Worm (Caenorhabditis elegans) whole organism, L2 larva: ENCODE data around the gene nspc-18.

Experiments used
- C34F6.9 ChIP-seq: fragments of 150-350 bp; optimal IDR thresholded peaks from 2 replicates; lab custom pipeline; 2014; ENCODE audit warnings: missing biosample characterization, missing genetic modification characterization
- F13H6.1 ChIP-seq: sonication (generic microtip); optimal IDR thresholded peaks from 2 replicates; lab custom pipeline; 2016; ENCODE audit warnings: missing genetic modification characterization, missing compliant biosample characterization
- R02D3.7 ChIP-seq: fragments of 150-350 bp; optimal IDR thresholded peaks from 2 replicates; lab custom pipeline; 2014; ENCODE audit warnings: missing biosample characterization, missing genetic modification characterization
- Y55F3AM.14 ChIP-seq: fragments of 200-800 bp; sonication (Bioruptor generic); optimal IDR thresholded peaks from 2 replicates; lab custom pipeline; 2018; ENCODE audit warnings: mild to moderate bottlenecking, missing genetic modification characterization, missing compliant biosample characterization
- ama-1 ChIP-seq: fragments of 150-350 bp; optimal IDR thresholded peaks from 2 replicates; lab custom pipeline; 2018; ENCODE audit warnings: inconsistent platforms
- blmp-1 ChIP-seq: sonication (generic microtip); optimal IDR thresholded peaks from 2 replicates; lab custom pipeline; 2017; ENCODE audit warnings: missing genetic modification characterization, mild to moderate bottlenecking, missing compliant biosample characterization, antibody characterized with exemption, moderate library complexity; ENCODE audit not compliant: insufficient read depth
- ceh-16 ChIP-seq: fragments of 150-350 bp; optimal IDR thresholded peaks from 2 replicates; lab custom pipeline; 2014; ENCODE audit warnings: missing biosample characterization, missing genetic modification characterization
- ceh-82 ChIP-seq: fragments of 150-350 bp; optimal IDR thresholded peaks from 2 replicates; lab custom pipeline; 2014; ENCODE audit warnings: missing biosample characterization, missing genetic modification characterization
- crh-2 ChIP-seq: sonication (generic microtip); optimal IDR thresholded peaks from 2 replicates; lab custom pipeline; 2017; ENCODE audit warnings: missing biosample characterization, missing genetic modification characterization
- dmd-4 ChIP-seq: sonication (generic microtip); optimal IDR thresholded peaks from 2 replicates; lab custom pipeline; 2017; ENCODE audit warnings: missing biosample characterization, missing genetic modification characterization
- egl-27 ChIP-seq: sonication (generic microtip); optimal IDR thresholded peaks from 3 replicates; lab custom pipeline; 2017; ENCODE audit warnings: missing biosample characterization, missing genetic modification reagents, missing genetic modification characterization
- elt-3 ChIP-seq: sonication (generic microtip); optimal IDR thresholded peaks from 2 replicates; lab custom pipeline; 2017; ENCODE audit warnings: missing biosample characterization, missing genetic modification characterization
- fos-1 ChIP-seq: fragments of 150-350 bp; optimal IDR thresholded peaks from 2 replicates; lab custom pipeline; 2014; ENCODE audit warnings: missing biosample characterization, missing genetic modification characterization
- gmeb-1 ChIP-seq: fragments of 150-350 bp; optimal IDR thresholded peaks from 2 replicates; lab custom pipeline; 2014; ENCODE audit warnings: missing biosample characterization, missing genetic modification characterization
- lin-11 ChIP-seq: fragments of 150-350 bp; sonication (generic microtip); optimal IDR thresholded peaks from 2 replicates; lab custom pipeline; 2014; ENCODE audit warnings: missing biosample characterization, missing genetic modification characterization, inconsistent platforms, mixed read lengths
- lin-13 ChIP-seq: fragments of 150-350 bp; optimal IDR thresholded peaks from 2 replicates; lab custom pipeline; 2014; ENCODE audit warnings: missing biosample characterization, missing genetic modification reagents, missing genetic modification characterization
- lin-39 ChIP-seq: fragments of 150-350 bp; optimal IDR thresholded peaks from 2 replicates; lab custom pipeline; 2014; ENCODE audit warnings: missing biosample characterization, missing genetic modification reagents, missing genetic modification characterization
- lsy-2 ChIP-seq, 2 experiments: fragments of 150-350 bp in 1 of 2; sonication (generic microtip) in 1 of 2; optimal IDR thresholded peaks; 2 replicates each; lab custom pipeline; 2014 to 2017; ENCODE audit warnings: missing biosample characterization in 2 of 2, missing genetic modification characterization in 2 of 2
- mab-5 ChIP-seq: fragments of 150-350 bp; optimal IDR thresholded peaks from 2 replicates; lab custom pipeline; 2014; ENCODE audit warnings: missing biosample characterization, missing genetic modification characterization
- mbf-1 ChIP-seq: sonication (generic microtip); optimal IDR thresholded peaks from 2 replicates; lab custom pipeline; 2017; ENCODE audit warnings: missing biosample characterization, missing genetic modification characterization
- mdl-1 ChIP-seq, 2 experiments: fragments of 150-350 bp in 1 of 2; sonication (generic microtip) in 1 of 2; optimal IDR thresholded peaks; 2 replicates each; lab custom pipeline; 2017; ENCODE audit warnings: missing biosample characterization in 2 of 2, missing genetic modification characterization in 2 of 2
- nhr-10 ChIP-seq: sonication (generic microtip); optimal IDR thresholded peaks from 2 replicates; lab custom pipeline; 2017; ENCODE audit warnings: missing biosample characterization, missing genetic modification characterization
- nhr-11 ChIP-seq: fragments of 150-350 bp; optimal IDR thresholded peaks from 2 replicates; lab custom pipeline; 2014; ENCODE audit warnings: missing biosample characterization, missing genetic modification characterization
- nhr-12 ChIP-seq: fragments of 150-350 bp; optimal IDR thresholded peaks from 2 replicates; lab custom pipeline; 2014; ENCODE audit warnings: missing biosample characterization, missing genetic modification characterization
- nhr-129 ChIP-seq: fragments of 150-350 bp; optimal IDR thresholded peaks from 2 replicates; lab custom pipeline; 2014; ENCODE audit warnings: missing biosample characterization, missing genetic modification characterization
- nhr-21 ChIP-seq: fragments of 150-350 bp; optimal IDR thresholded peaks from 2 replicates; lab custom pipeline; 2014; ENCODE audit warnings: missing biosample characterization, missing genetic modification characterization
- nhr-23 ChIP-seq: fragments of 150-350 bp; optimal IDR thresholded peaks from 2 replicates; lab custom pipeline; 2014; ENCODE audit warnings: missing biosample characterization, missing genetic modification reagents, missing genetic modification characterization
- nhr-237 ChIP-seq: fragments of 150-350 bp; optimal IDR thresholded peaks from 2 replicates; lab custom pipeline; 2014; ENCODE audit warnings: missing biosample characterization, missing genetic modification characterization
- nhr-25 ChIP-seq: fragments of 150-350 bp; sonication (generic microtip); optimal IDR thresholded peaks from 3 replicates; lab custom pipeline; 2014; ENCODE audit warnings: missing biosample characterization, missing genetic modification characterization
- nhr-6 ChIP-seq: fragments of 150-350 bp; optimal IDR thresholded peaks from 2 replicates; lab custom pipeline; 2014; ENCODE audit warnings: missing biosample characterization, missing genetic modification characterization
- nhr-77 ChIP-seq: fragments of 150-350 bp; optimal IDR thresholded peaks from 2 replicates; lab custom pipeline; 2014; ENCODE audit warnings: missing biosample characterization, missing genetic modification characterization
- sem-4 ChIP-seq: fragments of 150-350 bp; optimal IDR thresholded peaks from 2 replicates; lab custom pipeline; 2014; ENCODE audit warnings: missing biosample characterization, missing genetic modification reagents, missing genetic modification characterization
- skn-1 ChIP-seq: sonication (generic microtip); optimal IDR thresholded peaks from 2 replicates; lab custom pipeline; 2017; ENCODE audit warnings: missing biosample characterization, missing genetic modification characterization
- sma-3 ChIP-seq: sonication (generic microtip); optimal IDR thresholded peaks from 2 replicates; lab custom pipeline; 2016; ENCODE audit warnings: missing genetic modification reagents, missing genetic modification characterization, missing compliant biosample characterization
- sma-9 ChIP-seq, 2 experiments: fragments of 150-350 bp in 1 of 2; sonication (generic microtip) in 1 of 2; optimal IDR thresholded peaks; 2 replicates each; lab custom pipeline; 2014 to 2016; ENCODE audit warnings: missing genetic modification characterization in 2 of 2, mild to moderate bottlenecking in 1 of 2, missing biosample characterization in 1 of 2, missing compliant biosample characterization in 1 of 2, missing genetic modification reagents in 1 of 2, moderate library complexity in 1 of 2
- snpc-4 ChIP-seq: fragments of 150-350 bp; optimal IDR thresholded peaks from 2 replicates; lab custom pipeline; 2014; ENCODE audit warnings: missing biosample characterization, missing genetic modification characterization
- unc-55 ChIP-seq: fragments of 150-350 bp; sonication (generic microtip); optimal IDR thresholded peaks from 3 replicates; lab custom pipeline; 2014; ENCODE audit warnings: missing biosample characterization, missing genetic modification reagents, missing genetic modification characterization
- unc-62 ChIP-seq: fragments of 150-350 bp; optimal IDR thresholded peaks from 2 replicates; lab custom pipeline; 2014; ENCODE audit warnings: missing biosample characterization, missing genetic modification reagents, missing genetic modification characterization
- zag-1 ChIP-seq: fragments of 150-350 bp; optimal IDR thresholded peaks from 2 replicates; lab custom pipeline; 2014; ENCODE audit warnings: missing biosample characterization, missing genetic modification characterization
- ztf-1 ChIP-seq: fragments of 200-800 bp; sonication (Bioruptor generic); conservative IDR thresholded peaks from 2 replicates; pipeline ENCODE4 v1.3.6; 2022; ENCODE audit warnings: missing genetic modification characterization, missing compliant biosample characterization
- ztf-4 ChIP-seq: fragments of 150-350 bp; optimal IDR thresholded peaks from 2 replicates; lab custom pipeline; 2014; ENCODE audit warnings: missing biosample characterization, missing genetic modification characterization

Gene nspc-18

DNA sequence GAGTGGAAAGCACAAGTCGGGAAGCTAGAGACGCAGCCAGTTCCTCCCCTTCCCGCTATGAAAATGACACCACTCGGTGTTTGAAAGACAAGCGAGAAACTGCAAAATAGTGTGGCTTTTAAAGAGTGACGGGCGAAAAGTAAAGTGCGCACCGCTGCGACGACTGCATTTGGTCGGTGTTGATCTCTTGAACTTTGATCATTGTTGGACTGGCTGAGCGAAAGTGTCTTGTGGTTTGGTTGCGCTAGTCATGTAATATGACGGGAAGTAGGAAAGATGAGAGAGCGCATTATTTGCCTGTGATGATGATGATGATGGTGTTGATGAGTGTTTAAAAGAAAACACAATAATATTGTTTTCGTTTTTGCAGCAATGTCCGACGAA is 32.8 kb upstream of the nspc-18 start:
- TF ChIP-seq nhr-6 (peak; percentile 83), ama-1 (lab: Kevin White, UChicago) (peak; percentile 75), R02D3.7 (no peak), nhr-21 (tag; lab: Kevin White, UChicago) (peak; percentile 98), nhr-12 (tag; lab: Kevin White, UChicago) (no peak), sma-3 (GFP tag; lab: Kevin White, UChicago) (peak; percentile 92), Y55F3AM.14 (peak; percentile 81), lin-11 (tag; lab: Kevin White, UChicago) (peak; percentile 76), lin-39 (tag; lab: Kevin White, UChicago) (peak; percentile 67), elt-3 (tag; lab: Kevin White, UChicago) (no peak), nhr-77 (tag; lab: Kevin White, UChicago) (peak; percentile 24), nhr-129 (tag; lab: Kevin White, UChicago) (peak; percentile 95), snpc-4 (tag; lab: Kevin White, UChicago) (peak; percentile 80), ztf-4 (tag; lab: Kevin White, UChicago) (peak; percentile 88), blmp-1 (peak; percentile 97), C34F6.9 (tag; lab: Kevin White, UChicago) (peak; percentile 68), ztf-1 (GFP tag; lab: Robert Waterston, UW) (no peak), mbf-1 (no peak), zag-1 (peak; percentile 78), unc-55 (GFP tag; lab: Kevin White, UChicago) (peak; percentile 92), sem-4 (tag; lab: Kevin White, UChicago) (peak; percentile 93), skn-1 (tag; lab: Kevin White, UChicago) (no peak), mab-5 (peak; percentile 13), sma-9 (GFP tag; optimal IDR thresholded peaks at IDR 0.05; lab: Kevin White, UChicago) (peak; percentile 100), sma-9 (tag; optimal IDR thresholded peaks at IDR 0.05; lab: Kevin White, UChicago) (peak; percentile 90), ceh-82 (tag; lab: Kevin White, UChicago) (no peak), nhr-25 (tag; lab: Kevin White, UChicago) (peak; percentile 93), mdl-1 (tag; optimal IDR thresholded peaks at IDR 0.05; lab: Kevin White, UChicago) (peak; percentile 92 to 93), nhr-11 (tag; lab: Kevin White, UChicago) (no peak), ceh-16 (tag; lab: Kevin White, UChicago) (peak; percentile 19), unc-62 (peak; percentile 34), nhr-10 (tag; lab: Kevin White, UChicago) (peak; percentile 39), nhr-23 (peak; percentile 22), nhr-237 (tag; lab: Kevin White, UChicago) (no peak), lsy-2 (tag; optimal IDR thresholded peaks at IDR 0.05; lab: Kevin White, UChicago) (peak; percentile 42 to 79), crh-2 (tag; lab: Kevin White, UChicago) (peak; percentile 93), gmeb-1 (peak; percentile 60), egl-27 (peak; percentile 96), lin-13 (GFP tag; lab: Kevin White, UChicago) (peak; percentile 74), F13H6.1 (tag; lab: Kevin White, UChicago) (peak; percentile 98), dmd-4 (tag; lab: Kevin White, UChicago) (no peak), fos-1 (tag; lab: Kevin White, UChicago) (peak; percentile 97)

DNA sequence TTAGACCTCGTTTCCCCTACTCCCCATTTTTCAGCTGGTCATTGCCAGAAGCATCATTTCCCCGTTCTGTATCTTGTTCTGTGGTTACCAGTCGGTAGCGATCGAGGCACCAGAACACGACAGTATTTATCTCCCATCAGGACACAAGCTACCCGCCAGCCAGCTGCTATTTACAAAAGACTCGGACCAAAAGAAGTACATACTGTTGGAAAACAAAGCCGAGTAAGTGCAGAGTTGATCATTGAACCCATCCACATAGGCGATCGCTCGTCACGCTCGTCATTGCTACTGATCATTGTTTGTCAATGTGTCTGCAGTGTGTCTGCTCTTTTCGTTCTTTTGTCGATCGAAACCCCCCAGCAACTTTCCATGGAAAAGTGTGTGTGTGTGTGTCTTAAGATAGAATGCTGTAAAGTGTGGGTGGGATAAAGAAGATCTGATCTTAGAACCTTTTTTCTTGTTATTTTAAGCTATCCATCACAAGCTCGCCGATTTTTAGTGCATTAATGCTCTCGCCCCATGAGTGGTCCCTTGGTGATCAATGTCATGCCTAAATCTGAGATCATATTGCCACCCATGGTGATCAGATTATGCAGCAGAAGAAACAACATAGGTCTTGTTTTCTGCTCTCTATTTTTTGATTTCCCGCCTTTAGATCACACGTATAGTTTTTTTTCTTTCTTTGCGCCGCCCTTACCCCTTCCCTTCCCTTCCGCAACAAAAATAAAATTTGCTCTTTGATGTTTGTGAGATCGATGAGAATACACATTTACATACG is 32.2 kb upstream of the nspc-18 start:
- TF ChIP-seq nhr-25 (tag; lab: Kevin White, UChicago) = no peak
- peak; percentile 66 for TF ChIP-seq sma-9 (GFP tag; optimal IDR thresholded peaks at IDR 0.05; lab: Kevin White, UChicago)
- TF ChIP-seq sma-9 (tag; optimal IDR thresholded peaks at IDR 0.05; lab: Kevin White, UChicago) = no peak
